Fruit fly (Drosophila melanogaster): ENCODE data around the gene Dhod.
A peak's percentile ranks its signal among the peaks of the same experiment; 100 is the strongest.

The Dhod gene

dm6 chr3R:8673803-8674234, 21.1 kb upstream of the Dhod start, which contains the start of gene mRpL19 (continued):
- no peak; the same call in 2 of the 3 replicates for TF ChIP-seq eg (GFP tag; IDR thresholded peaks at IDR 0.05)
- TF ChIP-seq Smox (GFP tag; optimal IDR thresholded peaks at IDR 0.05) = peak; percentile 30
- TF ChIP-seq CG6854 (GFP tag; optimal IDR thresholded peaks at IDR 0.05) = no peak
- no peak for TF ChIP-seq CG6792 (GFP tag; optimal IDR thresholded peaks at IDR 0.05)
- TF ChIP-seq CG4318 (GFP tag; optimal IDR thresholded peaks at IDR 0.05) = no peak
- peak; percentile 1 for TF ChIP-seq Eip75B (GFP tag; optimal IDR thresholded peaks at IDR 0.05)
- TF ChIP-seq OdsH (GFP tag; optimal IDR thresholded peaks at IDR 0.05) = peak; percentile 13
- no peak for TF ChIP-seq achi (GFP tag; optimal IDR thresholded peaks at IDR 0.05)
- no peak for TF ChIP-seq fd59A (GFP tag; optimal IDR thresholded peaks at IDR 0.05)
- TF ChIP-seq CG3919 (GFP tag; optimal IDR thresholded peaks at IDR 0.05) = no peak
- no peak for TF ChIP-seq CG32006 (GFP tag; optimal IDR thresholded peaks at IDR 0.05)
- no peak for TF ChIP-seq dsx (GFP tag; optimal IDR thresholded peaks at IDR 0.05; ENCODE audit: poor library complexity, severe bottlenecking)
- peak; percentile 46 for TF ChIP-seq CG3032 (tag; optimal IDR thresholded peaks at IDR 0.05)
- no peak for TF ChIP-seq CG31627 (GFP tag; optimal IDR thresholded peaks at IDR 0.05)
- TF ChIP-seq net (GFP tag; optimal IDR thresholded peaks at IDR 0.05) = no peak
- no peak for TF ChIP-seq CG1621 (tag; optimal IDR thresholded peaks at IDR 0.05)
- TF ChIP-seq CG9139 (GFP tag; optimal IDR thresholded peaks at IDR 0.05) = no peak
- TF ChIP-seq cyc (GFP tag; optimal IDR thresholded peaks at IDR 0.05) = no peak

- TF ChIP-seq spab (GFP tag; optimal IDR thresholded peaks at IDR 0.05) (no peak), salr (GFP tag; optimal IDR thresholded peaks at IDR 0.05) (peak; percentile 15 to 33), ss (GFP tag; optimal IDR thresholded peaks at IDR 0.05) (peak in 1 of 2 experiments; percentile 66), eg (GFP tag; IDR thresholded peaks at IDR 0.05) (peak; percentile 66; the same call in 2 of the 3 replicates), fkh (GFP tag; optimal IDR thresholded peaks at IDR 0.05) (peak; percentile 80), CG34406 (GFP tag; optimal IDR thresholded peaks at IDR 0.05) (peak; percentile 37), dac (GFP tag; optimal IDR thresholded peaks at IDR 0.05) (no peak), cyc (GFP tag; optimal IDR thresholded peaks at IDR 0.05) (peak; percentile 60), Ets21C (GFP tag; optimal IDR thresholded peaks at IDR 0.05) (no peak), Smox (GFP tag; optimal IDR thresholded peaks at IDR 0.05) (peak; percentile 40), Blimp-1 (GFP tag; optimal IDR thresholded peaks at IDR 0.05) (no peak), fd85E (GFP tag; optimal IDR thresholded peaks at IDR 0.05) (no peak), acj6 (GFP tag; optimal IDR thresholded peaks at IDR 0.05) (peak; percentile 57), achi (GFP tag; optimal IDR thresholded peaks at IDR 0.05) (peak; percentile 71), fd59A (GFP tag; optimal IDR thresholded peaks at IDR 0.05) (no peak), CG32006 (GFP tag; optimal IDR thresholded peaks at IDR 0.05) (peak; percentile 51), Eip78C (GFP tag) (peak; percentile 87), CG6163 (GFP tag; IDR thresholded peaks at IDR 0.05) (peak; percentile 49; the same call in 2 of the 3 replicates), Sox102F (GFP tag; optimal IDR thresholded peaks at IDR 0.05) (peak; percentile 58), CG31627 (GFP tag; optimal IDR thresholded peaks at IDR 0.05) (peak; percentile 53), CG3919 (GFP tag; optimal IDR thresholded peaks at IDR 0.05) (peak; percentile 70), esn (GFP tag; optimal IDR thresholded peaks at IDR 0.05) (peak; percentile 47), CG11902 (GFP tag; optimal IDR thresholded peaks at IDR 0.05) (peak; percentile 22), CG6808 (GFP tag; optimal IDR thresholded peaks at IDR 0.05) (peak; percentile 28), CG3032 (tag; optimal IDR thresholded peaks at IDR 0.05) (peak; percentile 34), CG6854 (GFP tag; optimal IDR thresholded peaks at IDR 0.05) (no peak), CG6792 (GFP tag; optimal IDR thresholded peaks at IDR 0.05) (peak; percentile 50), Hr39 (GFP tag; optimal IDR thresholded peaks at IDR 0.05) (peak; percentile 49), CG8119 (GFP tag; IDR thresholded peaks at IDR 0.05) (peak; percentile 67), CG10669 (GFP tag; optimal IDR thresholded peaks at IDR 0.05) (peak; percentile 37), OdsH (GFP tag; optimal IDR thresholded peaks at IDR 0.05) (peak; percentile 69), net (GFP tag; optimal IDR thresholded peaks at IDR 0.05) (peak; percentile 54), Eip93F (GFP tag; optimal IDR thresholded peaks at IDR 0.05) (no peak), CG4318 (GFP tag; optimal IDR thresholded peaks at IDR 0.05) (no peak), Eip75B (GFP tag; optimal IDR thresholded peaks at IDR 0.05) (peak; percentile 58), topi (GFP tag; optimal IDR thresholded peaks at IDR 0.05) (peak; percentile 55), vri (GFP tag; optimal IDR thresholded peaks at IDR 0.05) (peak; percentile 36), CG11294 (GFP tag; IDR thresholded peaks at IDR 0.05) (0 out of 2 replicates have a peak, but pooled peaks have one; percentile 34), CG8632 (GFP tag; optimal IDR thresholded peaks at IDR 0.05) (peak; percentile 23), Lpt (GFP tag; optimal IDR thresholded peaks at IDR 0.05) (peak; percentile 44), Gug (GFP tag; IDR thresholded peaks at IDR 0.05) (peak; percentile 27; the same call in 1 of the 2 replicates)
These were observed 18.1 kb upstream of the Dhod start, which contains the start of gene p for dm6 chr3R:8670529-8671491. Gene p (minus strand): TSS chr3R:8670684.

All from whole organism, prepupa.